Worm (Caenorhabditis elegans) whole organism, L1 larva: ENCODE data around the gene F13H10.9.

ENCODE experiments used
- egl-27 ChIP-seq, 2 experiments: fragments of 150-350 bp in 1 of 2; sonication (generic microtip); optimal IDR thresholded peaks; 3 replicates each; lab custom pipeline; 2017 to 2018; ENCODE audit warnings: missing biosample characterization in 2 of 2, missing genetic modification characterization in 2 of 2, missing genetic modification reagents in 2 of 2
- lin-39 ChIP-seq: fragments of 150-350 bp; optimal IDR thresholded peaks from 2 replicates; lab custom pipeline; 2014; ENCODE audit warnings: missing biosample characterization, missing genetic modification reagents, missing genetic modification characterization
- mdl-1 ChIP-seq, 2 experiments: fragments of 150-350 bp; optimal IDR thresholded peaks; 2 replicates each; lab custom pipeline; 2014 to 2017; ENCODE audit warnings: missing biosample characterization in 2 of 2, missing genetic modification characterization in 2 of 2, inconsistent platforms in 1 of 2
- nhr-11 ChIP-seq: fragments of 150-350 bp; optimal IDR thresholded peaks from 2 replicates; lab custom pipeline; 2014; ENCODE audit warnings: missing biosample characterization, missing genetic modification characterization
- nhr-76 ChIP-seq: sonication (generic microtip); optimal IDR thresholded peaks from 2 replicates; lab custom pipeline; 2017; ENCODE audit warnings: missing biosample characterization, missing genetic modification characterization
- zag-1 ChIP-seq: fragments of 150-350 bp; optimal IDR thresholded peaks from 2 replicates; lab custom pipeline; 2014; ENCODE audit warnings: missing biosample characterization, missing genetic modification characterization

- TF ChIP-seq nhr-76 (tag; lab: Kevin White, UChicago) (no peak), mdl-1 (tag; optimal IDR thresholded peaks at IDR 0.05; lab: Kevin White, UChicago) (no peak), egl-27 (tag; optimal IDR thresholded peaks at IDR 0.05; lab: Kevin White, UChicago) (no peak), lin-39 (tag; lab: Kevin White, UChicago) (no peak), nhr-11 (tag; lab: Kevin White, UChicago) (no peak), zag-1 (tag; lab: Kevin White, UChicago) (no peak)
Observed at ce11 chrIV:10966359-10966758, 35.4 kb upstream of the F13H10.9 start, which contains the start of the genes aqp-3 and Y69E1A.8.
